Worm (Caenorhabditis elegans) whole organism, late embryonic: Measurements from ENCODE around the gene F28B4.3.

Experiments used
- K09A11.1 ChIP-seq: sonication (generic microtip); optimal IDR thresholded peaks from 2 replicates; lab custom pipeline; 2017; ENCODE audit warnings: antibody characterized with exemption, mild to moderate bottlenecking, missing genetic modification characterization, missing compliant biosample characterization; ENCODE audit not compliant: insufficient read depth
- ceh-2 ChIP-seq: sonication (generic microtip); optimal IDR thresholded peaks from 2 replicates; lab custom pipeline; 2016; ENCODE audit warnings: missing genotype, missing genetic modification characterization, missing compliant biosample characterization
- ceh-48 ChIP-seq: sonication (generic microtip); optimal IDR thresholded peaks from 2 replicates; lab custom pipeline; 2016; ENCODE audit warnings: missing genetic modification characterization, inconsistent platforms, missing compliant biosample characterization
- ceh-6 ChIP-seq: fragments of 200-800 bp; sonication (Bioruptor generic); optimal IDR thresholded peaks from 2 replicates; lab custom pipeline; 2018; ENCODE audit warnings: mild to moderate bottlenecking, missing genetic modification characterization, missing compliant biosample characterization
- ceh-9 ChIP-seq: sonication (generic microtip); optimal IDR thresholded peaks from 2 replicates; lab custom pipeline; 2016; ENCODE audit warnings: mild to moderate bottlenecking, missing genetic modification characterization, inconsistent platforms, missing compliant biosample characterization
- dmd-4 ChIP-seq: sonication (generic microtip); optimal IDR thresholded peaks from 2 replicates; lab custom pipeline; 2016; ENCODE audit warnings: borderline replicate concordance, missing genetic modification characterization, missing compliant biosample characterization
- elt-4 ChIP-seq: sonication (generic microtip); optimal IDR thresholded peaks from 2 replicates; lab custom pipeline; 2016; ENCODE audit warnings: missing genetic modification characterization, missing compliant biosample characterization
- ets-4 ChIP-seq: sonication (generic microtip); optimal IDR thresholded peaks from 2 replicates; lab custom pipeline; 2016; ENCODE audit warnings: missing genetic modification characterization, missing compliant biosample characterization
- nhr-11 ChIP-seq: fragments of 150-350 bp; optimal IDR thresholded peaks from 2 replicates; lab custom pipeline; 2014; ENCODE audit warnings: missing biosample characterization, missing genetic modification characterization
- pha-4 ChIP-seq: fragments of 150-350 bp; optimal IDR thresholded peaks from 2 replicates; lab custom pipeline; 2018; ENCODE audit warnings: missing biosample characterization, missing genetic modification reagents, missing genetic modification characterization
- sox-2 ChIP-seq: fragments of 200-800 bp; sonication (Bioruptor generic); IDR thresholded peaks from 2 replicates; pipeline ENCODE4 v1.3.6; 2022; ENCODE audit warnings: missing genetic modification reagents, missing genetic modification characterization, missing compliant biosample characterization
- sox-4 ChIP-seq: sonication (generic microtip); optimal IDR thresholded peaks from 2 replicates; lab custom pipeline; 2017; ENCODE audit warnings: mild to moderate bottlenecking, missing genetic modification characterization, inconsistent platforms, missing compliant biosample characterization
- tbx-7 ChIP-seq: sonication (generic microtip); optimal IDR thresholded peaks from 2 replicates; lab custom pipeline; 2016; ENCODE audit warnings: missing genotype, missing genetic modification characterization, missing compliant biosample characterization
- unc-86 ChIP-seq: sonication (generic microtip); optimal IDR thresholded peaks from 2 replicates; lab custom pipeline; 2016; ENCODE audit warnings: missing genetic modification characterization, missing compliant biosample characterization

- no peak for TF ChIP-seq nhr-11 (tag; lab: Kevin White, UChicago)
- TF ChIP-seq ceh-2 (tag; lab: Kevin White, UChicago) = no peak
- no peak for TF ChIP-seq ceh-9 (tag; lab: Kevin White, UChicago)
- no peak for TF ChIP-seq pha-4
- no peak for TF ChIP-seq tbx-7 (tag; lab: Kevin White, UChicago)
- no peak for TF ChIP-seq sox-4 (tag; lab: Kevin White, UChicago)
- no peak for TF ChIP-seq ceh-48 (tag; lab: Kevin White, UChicago)
- no peak for TF ChIP-seq K09A11.1 (tag; lab: Kevin White, UChicago)
- no peak for TF ChIP-seq dmd-4 (tag; lab: Kevin White, UChicago)
- no peak for TF ChIP-seq ets-4 (tag; lab: Kevin White, UChicago)
- TF ChIP-seq unc-86 (tag; lab: Kevin White, UChicago) = no peak
- no peak for TF ChIP-seq sox-2 (GFP tag; lab: Robert Waterston, UW)
- no peak for TF ChIP-seq elt-4 (tag; lab: Kevin White, UChicago)
- TF ChIP-seq ceh-6 (GFP tag; lab: Kevin White, UChicago) = no peak
Observed at ce11 chrX:3271673-3272072, 36.5 kb upstream of the F28B4.3 start, which contains the start of gene K09C4.9.
